Worm (Caenorhabditis elegans): ENCODE measurements around the gene Y41C4A.12.

ce11 chrIII:11738482-11738881 lies 12.0 kb upstream of the Y41C4A.12 start:
- no peak for TF ChIP-seq nhr-237 (tag; optimal IDR thresholded peaks at IDR 0.05)
- no peak for TF ChIP-seq hpl-2 (GFP tag; optimal IDR thresholded peaks at IDR 0.05)
- peak; percentile 26 for TF ChIP-seq snpc-4 (tag; optimal IDR thresholded peaks at IDR 0.05)
- TF ChIP-seq C34B4.2 (tag; optimal IDR thresholded peaks at IDR 0.05), result no peak
- no peak for TF ChIP-seq egl-27 (tag; optimal IDR thresholded peaks at IDR 0.05)
- no peak for TF ChIP-seq vab-15 (tag; optimal IDR thresholded peaks at IDR 0.05)

Data from whole organism, L1 larva.